Worm (Caenorhabditis elegans) whole organism, L4 larva: ENCODE results near the gene F59B2.9.

Experiments used
- F37D6.2 ChIP-seq: sonication (generic microtip); optimal IDR thresholded peaks from 2 replicates; lab custom pipeline; 2016; ENCODE audit warnings: mild to moderate bottlenecking, missing genetic modification characterization, missing compliant biosample characterization
- R02D3.7 ChIP-seq: fragments of 150-350 bp; sonication (generic microtip); optimal IDR thresholded peaks from 3 replicates; lab custom pipeline; 2014; ENCODE audit warnings: missing biosample characterization, missing genetic modification characterization
- T20F7.1 ChIP-seq: fragments of 200-800 bp; sonication (Bioruptor generic); optimal IDR thresholded peaks from 2 replicates; lab custom pipeline; 2018; ENCODE audit warnings: mild to moderate bottlenecking, missing genetic modification characterization, missing compliant biosample characterization
- T26A8.4 ChIP-seq: fragments of 200-800 bp; sonication (Bioruptor generic); IDR thresholded peaks from 2 replicates; pipeline ENCODE4 v1.3.6; 2022; ENCODE audit warnings: missing genetic modification characterization, missing compliant biosample characterization
- Y105C5A.15 ChIP-seq: fragments of 200-800 bp; sonication (Bioruptor generic); IDR thresholded peaks from 2 replicates; pipeline ENCODE4 v1.3.6; 2022; ENCODE audit warnings: missing genetic modification characterization, missing compliant biosample characterization
- Y48G9A.11 ChIP-seq: fragments of 200-800 bp; sonication (Bioruptor generic); IDR thresholded peaks from 2 replicates; pipeline ENCODE4 v1.3.6; 2022; ENCODE audit warnings: missing genetic modification reagents, missing genetic modification characterization, missing compliant biosample characterization
- Y75B8A.6 ChIP-seq: fragments of 200-800 bp; sonication (Bioruptor generic); IDR thresholded peaks from 2 replicates; pipeline ENCODE4 v1.3.6; 2022; ENCODE audit warnings: missing genetic modification reagents, missing genetic modification characterization, missing compliant biosample characterization
- aha-1 ChIP-seq: fragments of 150-350 bp; peaks from one replicate; lab custom pipeline; 2014; ENCODE audit warnings: missing biosample characterization, missing genetic modification characterization
- aly-2 ChIP-seq: sonication (generic microtip); optimal IDR thresholded peaks from 2 replicates; lab custom pipeline; 2018; ENCODE audit warnings: missing biosample characterization, missing genetic modification characterization
- ama-1 ChIP-seq: fragments of 150-350 bp; optimal IDR thresholded peaks from 2 replicates; lab custom pipeline; 2014; ENCODE audit warnings: inconsistent platforms, mixed read lengths
- ceh-32 ChIP-seq: sonication (generic microtip); optimal IDR thresholded peaks from 2 replicates; lab custom pipeline; 2016; ENCODE audit warnings: mild to moderate bottlenecking, missing genetic modification characterization, missing compliant biosample characterization; ENCODE audit not compliant: poor library complexity
- ceh-82 ChIP-seq: sonication (generic microtip); optimal IDR thresholded peaks from 2 replicates; lab custom pipeline; 2017; ENCODE audit warnings: missing biosample characterization, missing genetic modification characterization
- cey-2 ChIP-seq: sonication (generic microtip); optimal IDR thresholded peaks from 3 replicates; lab custom pipeline; 2017; ENCODE audit warnings: missing genetic modification characterization, mild to moderate bottlenecking, missing compliant biosample characterization, antibody characterized with exemption, borderline replicate concordance; ENCODE audit not compliant: insufficient read depth
- daf-8 ChIP-seq: fragments of 200-800 bp; sonication (Bioruptor generic); IDR thresholded peaks from 2 replicates; pipeline ENCODE4 v1.3.6; 2022; ENCODE audit warnings: missing genetic modification characterization, missing compliant biosample characterization
- dmd-8 ChIP-seq: fragments of 200-800 bp; sonication (Bioruptor generic); IDR thresholded peaks from 2 replicates; pipeline ENCODE4 v1.3.6; 2022; ENCODE audit warnings: missing genetic modification characterization, missing compliant biosample characterization
- dmd-9 ChIP-seq: fragments of 200-800 bp; sonication (Bioruptor generic); IDR thresholded peaks from 2 replicates; pipeline ENCODE4 v1.3.6; 2022; ENCODE audit warnings: missing genetic modification reagents, missing genetic modification characterization, missing compliant biosample characterization
- duxl-1 ChIP-seq: sonication (generic microtip); optimal IDR thresholded peaks from 2 replicates; lab custom pipeline; 2016; ENCODE audit warnings: mild to moderate bottlenecking, missing genetic modification characterization, moderate library complexity, missing compliant biosample characterization; ENCODE audit not compliant: poor library complexity
- egl-43 ChIP-seq: fragments of 200-800 bp; sonication (Bioruptor generic); IDR thresholded peaks from 2 replicates; pipeline ENCODE4 v1.3.6; 2022; ENCODE audit warnings: missing genetic modification reagents, missing genetic modification characterization, missing compliant biosample characterization
- fkh-10 ChIP-seq: fragments of 150-350 bp; optimal IDR thresholded peaks from 2 replicates; lab custom pipeline; 2014; ENCODE audit warnings: missing biosample characterization, missing genetic modification reagents, missing genetic modification characterization
- fos-1 ChIP-seq: fragments of 150-350 bp; optimal IDR thresholded peaks from 2 replicates; lab custom pipeline; 2014; ENCODE audit warnings: missing biosample characterization, missing genetic modification characterization
- gei-8 ChIP-seq: fragments of 200-800 bp; sonication (Bioruptor generic); optimal IDR thresholded peaks from 2 replicates; lab custom pipeline; 2018; ENCODE audit warnings: mild to moderate bottlenecking, missing genetic modification characterization, missing compliant biosample characterization
- jun-1 ChIP-seq: fragments of 150-350 bp; optimal IDR thresholded peaks from 2 replicates; lab custom pipeline; 2014; ENCODE audit warnings: missing biosample characterization, missing genetic modification reagents, missing genetic modification characterization
- lim-7 ChIP-seq: fragments of 200-800 bp; sonication (Bioruptor generic); IDR thresholded peaks from 2 replicates; pipeline ENCODE4 v1.3.6; 2022; ENCODE audit warnings: missing genetic modification characterization, missing compliant biosample characterization
- lin-1 ChIP-seq: fragments of 200-800 bp; sonication (Bioruptor generic); IDR thresholded peaks from 2 replicates; pipeline ENCODE4 v1.3.6; 2022; ENCODE audit warnings: missing genetic modification reagents, missing genetic modification characterization, missing compliant biosample characterization
- lin-15B ChIP-seq: fragments of 150-350 bp; sonication (generic microtip); optimal IDR thresholded peaks from 3 replicates; lab custom pipeline; 2014; ENCODE audit warnings: missing biosample characterization, missing genetic modification characterization
- lin-29 ChIP-seq: fragments of 200-800 bp; sonication (Bioruptor generic); IDR thresholded peaks from 2 replicates; pipeline ENCODE4 v1.3.6; 2022; ENCODE audit warnings: missing genetic modification reagents, missing genetic modification characterization, missing compliant biosample characterization
- lin-39 ChIP-seq: fragments of 150-350 bp; optimal IDR thresholded peaks from 2 replicates; lab custom pipeline; 2014; ENCODE audit warnings: missing biosample characterization, missing genetic modification reagents, missing genetic modification characterization
- lir-3 ChIP-seq: sonication (generic microtip); optimal IDR thresholded peaks from 2 replicates; lab custom pipeline; 2016; ENCODE audit warnings: mild to moderate bottlenecking, missing genetic modification characterization, missing compliant biosample characterization
- lsy-2 ChIP-seq, 2 experiments: fragments of 150-350 bp in 1 of 2; sonication (generic microtip) in 1 of 2; optimal IDR thresholded peaks; 2 replicates each; lab custom pipeline; 2014 to 2017; ENCODE audit warnings: missing biosample characterization in 2 of 2, missing genetic modification characterization in 2 of 2
- madf-5 ChIP-seq, 2 experiments: fragments of 200-800 bp; sonication (Bioruptor generic); IDR thresholded peaks; 2 replicates each; pipeline ENCODE4 v1.3.6; 2022; ENCODE audit warnings: missing compliant biosample characterization in 2 of 2, missing genetic modification characterization in 2 of 2
- mdt-29 ChIP-seq: fragments of 200-800 bp; sonication (Bioruptor generic); IDR thresholded peaks from 2 replicates; pipeline ENCODE4 v1.3.6; 2022; ENCODE audit warnings: missing genetic modification reagents, missing genetic modification characterization, missing compliant biosample characterization
- mep-1 ChIP-seq: fragments of 150-350 bp; sonication (generic microtip); optimal IDR thresholded peaks from 3 replicates; lab custom pipeline; 2014; ENCODE audit warnings: missing biosample characterization, missing genetic modification characterization
- mxl-3 ChIP-seq: fragments of 200-800 bp; sonication (Bioruptor generic); optimal IDR thresholded peaks from 2 replicates; lab custom pipeline; 2018; ENCODE audit warnings: mild to moderate bottlenecking, missing genetic modification characterization, missing compliant biosample characterization
- nhr-102 ChIP-seq: sonication (generic microtip); optimal IDR thresholded peaks from 2 replicates; lab custom pipeline; 2016; ENCODE audit warnings: mild to moderate bottlenecking, missing genetic modification characterization, moderate library complexity, missing compliant biosample characterization
- nhr-11 ChIP-seq: fragments of 150-350 bp; optimal IDR thresholded peaks from 2 replicates; lab custom pipeline; 2014; ENCODE audit warnings: missing biosample characterization, missing genetic modification characterization
- nhr-111 ChIP-seq: fragments of 200-800 bp; sonication (Bioruptor generic); optimal IDR thresholded peaks from 2 replicates; lab custom pipeline; 2018; ENCODE audit warnings: mild to moderate bottlenecking, missing genetic modification characterization, missing compliant biosample characterization
- nhr-25 ChIP-seq: sonication (generic microtip); optimal IDR thresholded peaks from 2 replicates; lab custom pipeline; 2017; ENCODE audit warnings: missing genetic modification characterization, mild to moderate bottlenecking, missing compliant biosample characterization, antibody characterized with exemption, moderate library complexity, borderline replicate concordance; ENCODE audit not compliant: insufficient read depth
- nhr-28 ChIP-seq: fragments of 150-350 bp; optimal IDR thresholded peaks from 2 replicates; lab custom pipeline; 2014; ENCODE audit warnings: missing biosample characterization, missing genetic modification characterization
- nhr-77 ChIP-seq: fragments of 150-350 bp; optimal IDR thresholded peaks from 2 replicates; lab custom pipeline; 2014; ENCODE audit warnings: missing biosample characterization, missing genetic modification characterization
- php-3 ChIP-seq: fragments of 200-800 bp; sonication (Bioruptor generic); IDR thresholded peaks from 2 replicates; pipeline ENCODE4 v1.3.6; 2022; ENCODE audit warnings: missing genetic modification reagents, missing genetic modification characterization, missing compliant biosample characterization
- rbr-2 ChIP-seq: sonication (generic microtip); optimal IDR thresholded peaks from 2 replicates; lab custom pipeline; 2016; ENCODE audit warnings: missing genotype, missing genetic modification characterization, missing compliant biosample characterization
- sdz-12 ChIP-seq: fragments of 200-800 bp; sonication (Bioruptor generic); optimal IDR thresholded peaks from 2 replicates; lab custom pipeline; 2018; ENCODE audit warnings: mild to moderate bottlenecking, missing genetic modification characterization, missing compliant biosample characterization
- skn-1 ChIP-seq: fragments of 150-350 bp; optimal IDR thresholded peaks from 2 replicates; lab custom pipeline; 2014; ENCODE audit warnings: missing biosample characterization, missing genetic modification characterization
- tra-1 ChIP-seq: fragments of 200-800 bp; sonication (Bioruptor generic); IDR thresholded peaks from 2 replicates; pipeline ENCODE4 v1.3.6; 2022; ENCODE audit warnings: missing genetic modification reagents, missing genetic modification characterization, missing compliant biosample characterization
- unc-62 ChIP-seq, 3 experiments: fragments of 150-350 bp in 1 of 3; sonication (generic microtip); optimal IDR thresholded peaks in 2 of 3; peaks in 1 of 3; 1 replicate in 1 of 3; 2 replicates in 2 of 3; lab custom pipeline; 2014 to 2017; ENCODE audit warnings: missing biosample characterization in 3 of 3, missing genetic modification characterization in 3 of 3, missing genetic modification reagents in 3 of 3, missing genotype in 1 of 3
- vab-7 ChIP-seq: fragments of 200-800 bp; sonication (Bioruptor generic); IDR thresholded peaks from 2 replicates; pipeline ENCODE4 v1.3.6; 2022; ENCODE audit warnings: missing genetic modification reagents, missing genetic modification characterization, missing compliant biosample characterization
- zag-1 ChIP-seq: fragments of 150-350 bp; optimal IDR thresholded peaks from 2 replicates; lab custom pipeline; 2014; ENCODE audit warnings: missing biosample characterization, missing genetic modification characterization
- zfp-2 ChIP-seq: sonication (generic microtip); optimal IDR thresholded peaks from 2 replicates; lab custom pipeline; 2016; ENCODE audit warnings: mild to moderate bottlenecking, missing genetic modification characterization, missing compliant biosample characterization
- zfp-3 ChIP-seq: fragments of 200-800 bp; sonication (Bioruptor generic); conservative IDR thresholded peaks from 2 replicates; pipeline ENCODE4 v1.3.6; 2022; ENCODE audit warnings: missing genetic modification reagents, missing genetic modification characterization, missing compliant biosample characterization
- zip-2 ChIP-seq: fragments of 150-350 bp; optimal IDR thresholded peaks from 2 replicates; lab custom pipeline; 2014; ENCODE audit warnings: missing biosample characterization, missing genetic modification characterization
- ztf-11 ChIP-seq: fragments of 150-350 bp; optimal IDR thresholded peaks from 2 replicates; lab custom pipeline; 2014; ENCODE audit warnings: missing biosample characterization, missing genetic modification characterization

Gene F59B2.9

DNA sequence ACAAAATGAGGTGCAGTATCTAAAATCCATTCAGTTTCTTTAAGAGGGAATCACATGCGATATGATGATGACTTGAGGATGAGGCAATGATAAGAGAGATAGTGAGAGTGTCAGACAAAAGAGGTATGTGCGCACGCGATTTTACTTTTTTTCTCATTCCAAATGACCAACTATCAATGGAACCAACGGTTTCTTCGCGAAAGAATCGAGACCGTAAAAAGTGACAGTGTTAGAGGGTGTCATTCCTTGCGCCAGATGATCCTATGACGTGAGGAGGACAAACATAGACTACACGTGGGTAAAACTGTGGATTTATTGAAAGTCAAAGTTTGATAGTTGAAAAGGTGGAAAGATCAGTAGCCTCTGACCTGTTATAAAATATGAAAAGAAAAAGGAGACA, 28.4 kb downstream of the F59B2.9 start (continued):
- TF ChIP-seq ceh-32 (no peak), mep-1 (no peak), lin-1 (GFP tag; lab: Robert Waterston, UW) (no peak), mxl-3 (peak; percentile 63), Y75B8A.6 (0 out of 2 replicates have a peak, but pooled peaks have one; percentile 52), lsy-2 (tag; optimal IDR thresholded peaks at IDR 0.05; lab: Kevin White, UChicago) (no peak), fos-1 (tag; lab: Kevin White, UChicago) (no peak), egl-43 (no peak), tra-1 (GFP tag; lab: Robert Waterston, UW) (0 out of 2 replicates have a peak, but pooled peaks have one; percentile 39), duxl-1 (tag; lab: Kevin White, UChicago) (peak; percentile 48), aha-1 (tag; lab: Kevin White, UChicago) (no peak), Y48G9A.11 (GFP tag; lab: Robert Waterston, UW) (no peak), php-3 (GFP tag; lab: Robert Waterston, UW) (no peak), nhr-111 (no peak), zip-2 (tag; lab: Kevin White, UChicago) (no peak), dmd-8 (GFP tag; lab: Robert Waterston, UW) (0 out of 2 replicates have a peak, but pooled peaks have one; percentile 25), lir-3 (no peak), nhr-28 (tag; lab: Kevin White, UChicago) (peak; percentile 80), zfp-2 (no peak), R02D3.7 (no peak), ama-1 (lab: Kevin White, UChicago) (peak; percentile 24), nhr-25 (tag; lab: Kevin White, UChicago) (no peak), lim-7 (GFP tag; lab: Robert Waterston, UW) (no peak), madf-5 (GFP tag; IDR thresholded peaks at IDR 0.05; lab: Robert Waterston, UW) (no peak), dmd-9 (GFP tag; lab: Robert Waterston, UW) (no peak), aly-2 (tag; lab: Kevin White, UChicago) (no peak), fkh-10 (no peak), nhr-77 (tag; lab: Kevin White, UChicago) (peak; percentile 33)

DNA sequence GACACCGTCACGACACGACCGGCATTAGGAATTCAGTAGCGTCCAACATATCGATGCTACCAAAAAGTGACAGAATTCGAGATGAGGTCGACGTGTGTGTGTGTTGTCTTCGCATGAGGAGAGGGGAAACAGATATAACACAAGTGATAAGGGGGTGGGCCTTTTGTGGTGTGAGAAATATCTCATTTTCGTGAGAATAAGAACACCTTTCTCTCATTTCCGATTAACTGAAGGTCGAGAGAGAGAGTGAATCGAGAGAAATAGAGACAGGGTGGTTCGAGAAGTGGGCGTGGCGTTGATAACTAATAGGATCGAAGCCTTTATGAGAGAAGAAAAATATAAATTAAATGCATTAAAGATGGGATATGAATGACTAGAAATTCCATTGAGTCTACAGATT, 29.1 kb downstream of the F59B2.9 start:
- TF ChIP-seq nhr-102 (tag; lab: Kevin White, UChicago) (no peak), mxl-3 (peak; percentile 6), rbr-2 (no peak), vab-7 (GFP tag; lab: Robert Waterston, UW) (no peak), nhr-25 (tag; lab: Kevin White, UChicago) (peak; percentile 41), daf-8 (no peak), fkh-10 (no peak), zag-1 (tag; lab: Kevin White, UChicago) (no peak), skn-1 (no peak), nhr-111 (no peak), T20F7.1 (no peak), mdt-29 (GFP tag; lab: Robert Waterston, UW) (no peak), lin-15B (tag; lab: Kevin White, UChicago) (no peak), T26A8.4 (GFP tag; lab: Robert Waterston, UW) (no peak), Y105C5A.15 (no peak), F37D6.2 (tag; lab: Kevin White, UChicago) (no peak), lsy-2 (tag; optimal IDR thresholded peaks at IDR 0.05; lab: Kevin White, UChicago) (no peak), sdz-12 (GFP tag; lab: Kevin White, UChicago) (no peak), nhr-11 (tag; lab: Kevin White, UChicago) (no peak), unc-62 (GFP tag; optimal IDR thresholded peaks at IDR 0.05 in 1 of 2; lab: Kevin White, UChicago) (peak in 1 of 2 experiments; percentile 96), unc-62 (tag; optimal IDR thresholded peaks at IDR 0.05; lab: Kevin White, UChicago) (no peak), lin-29 (GFP tag; lab: Robert Waterston, UW) (no peak), ceh-82 (tag; lab: Kevin White, UChicago) (no peak), cey-2 (tag; lab: Kevin White, UChicago) (no peak), lin-39 (no peak), ztf-11 (no peak), ceh-32 (no peak), gei-8 (GFP tag; lab: Kevin White, UChicago) (no peak), jun-1 (no peak), zfp-3 (no peak)
